Fruit fly (Drosophila melanogaster): Measurements from ENCODE around the gene Ppn.

The Ppn gene

dm6 chr3R:28540274-28541177 lies at the start of gene Ppn:
TSS of gene Ppn (minus strand) at chr3R:28540324.
- TF ChIP-seq Crg-1 (GFP tag; optimal IDR thresholded peaks at IDR 0.05) (no peak), tj (GFP tag; optimal IDR thresholded peaks at IDR 0.05) (no peak), CG14711 (tag; optimal IDR thresholded peaks at IDR 0.05) (no peak), CG7045 (GFP tag; optimal IDR thresholded peaks at IDR 0.05) (no peak), CG1620 (GFP tag; optimal IDR thresholded peaks at IDR 0.05) (no peak), Clk (GFP tag; optimal IDR thresholded peaks at IDR 0.05) (no peak), CG7101 (tag; optimal IDR thresholded peaks at IDR 0.05) (no peak)

- TF ChIP-seq CG14711 (tag; optimal IDR thresholded peaks at IDR 0.05) = no peak
- TF ChIP-seq CG5204 (GFP tag; optimal IDR thresholded peaks at IDR 0.05) = no peak
- TF ChIP-seq CG7101 (tag; optimal IDR thresholded peaks at IDR 0.05) = no peak
- no peak for TF ChIP-seq Hr96 (GFP tag; optimal IDR thresholded peaks at IDR 0.05)
- TF ChIP-seq CG33017 (tag; optimal IDR thresholded peaks at IDR 0.05) = no peak
- no peak for TF ChIP-seq CG1620 (GFP tag; optimal IDR thresholded peaks at IDR 0.05)
- no peak for TF ChIP-seq toe (GFP tag; optimal IDR thresholded peaks at IDR 0.05)
- TF ChIP-seq Mnt (GFP tag; optimal IDR thresholded peaks at IDR 0.05) = no peak
- no peak for TF ChIP-seq CG7045 (GFP tag; optimal IDR thresholded peaks at IDR 0.05)
- no peak for TF ChIP-seq Crg-1 (GFP tag; optimal IDR thresholded peaks at IDR 0.05)
- TF ChIP-seq Clk (GFP tag; optimal IDR thresholded peaks at IDR 0.05) = no peak
- no peak for TF ChIP-seq kay (GFP tag; ENCODE audit: borderline replicate concordance)
- no peak for TF ChIP-seq CG11617 (GFP tag; optimal IDR thresholded peaks at IDR 0.05)
- no peak for TF ChIP-seq ovo (GFP tag; optimal IDR thresholded peaks at IDR 0.05)
- no peak for TF ChIP-seq tj (GFP tag; optimal IDR thresholded peaks at IDR 0.05)
- TF ChIP-seq CG12768 (GFP tag; optimal IDR thresholded peaks at IDR 0.05) = no peak
These were observed 48.4 kb upstream of the Ppn start for dm6 chr3R:28588395-28589050.

dm6 chr3R:28586943-28587342 lies 46.8 kb upstream of the Ppn start:
- TF ChIP-seq CG12768 (GFP tag; optimal IDR thresholded peaks at IDR 0.05) (peak; percentile 23), ovo (GFP tag; optimal IDR thresholded peaks at IDR 0.05) (peak; percentile 29), Hr96 (GFP tag; optimal IDR thresholded peaks at IDR 0.05) (no peak), CG33017 (tag; optimal IDR thresholded peaks at IDR 0.05) (no peak), CG11617 (GFP tag; optimal IDR thresholded peaks at IDR 0.05) (peak; percentile 33), bab1 (GFP tag; optimal IDR thresholded peaks at IDR 0.05) (no peak), Clk (GFP tag; optimal IDR thresholded peaks at IDR 0.05) (no peak), tj (GFP tag; optimal IDR thresholded peaks at IDR 0.05) (no peak), CG14711 (tag; optimal IDR thresholded peaks at IDR 0.05) (no peak), toe (GFP tag; optimal IDR thresholded peaks at IDR 0.05) (no peak), pad (GFP tag; optimal IDR thresholded peaks at IDR 0.05) (peak; percentile 12), CG5204 (GFP tag; optimal IDR thresholded peaks at IDR 0.05) (no peak), CG7101 (tag; optimal IDR thresholded peaks at IDR 0.05) (peak; percentile 12), Mnt (GFP tag; optimal IDR thresholded peaks at IDR 0.05) (peak; percentile 9), cnc (optimal IDR thresholded peaks at IDR 0.05) (no peak), kay (GFP tag; ENCODE audit: borderline replicate concordance) (peak; percentile 90), CG7045 (GFP tag; optimal IDR thresholded peaks at IDR 0.05) (peak; percentile 53), CG1620 (GFP tag; optimal IDR thresholded peaks at IDR 0.05) (peak; percentile 30), cic (GFP tag; optimal IDR thresholded peaks at IDR 0.05) (no peak), Crg-1 (GFP tag; optimal IDR thresholded peaks at IDR 0.05) (peak; percentile 65)

dm6 chr3R:28586224-28586623 lies 46.1 kb upstream of the Ppn start:
- TF ChIP-seq CG33017 (tag; optimal IDR thresholded peaks at IDR 0.05) = no peak
- TF ChIP-seq CG1620 (GFP tag; optimal IDR thresholded peaks at IDR 0.05) = no peak
- no peak for TF ChIP-seq Mnt (GFP tag; optimal IDR thresholded peaks at IDR 0.05)
- TF ChIP-seq pad (GFP tag; optimal IDR thresholded peaks at IDR 0.05) = no peak
- no peak for TF ChIP-seq Crg-1 (GFP tag; optimal IDR thresholded peaks at IDR 0.05)
- TF ChIP-seq cic (GFP tag; optimal IDR thresholded peaks at IDR 0.05) = no peak
- TF ChIP-seq cnc (optimal IDR thresholded peaks at IDR 0.05) = no peak
- TF ChIP-seq CG7045 (GFP tag; optimal IDR thresholded peaks at IDR 0.05) = no peak
- no peak for TF ChIP-seq toe (GFP tag; optimal IDR thresholded peaks at IDR 0.05)
- TF ChIP-seq CG14711 (tag; optimal IDR thresholded peaks at IDR 0.05) = no peak
- no peak for TF ChIP-seq bab1 (GFP tag; optimal IDR thresholded peaks at IDR 0.05)
- no peak for TF ChIP-seq CG5204 (GFP tag; optimal IDR thresholded peaks at IDR 0.05)
- no peak for TF ChIP-seq Clk (GFP tag; optimal IDR thresholded peaks at IDR 0.05)
- TF ChIP-seq tj (GFP tag; optimal IDR thresholded peaks at IDR 0.05) = no peak
- no peak for TF ChIP-seq ovo (GFP tag; optimal IDR thresholded peaks at IDR 0.05)
- no peak for TF ChIP-seq Hr96 (GFP tag; optimal IDR thresholded peaks at IDR 0.05)
- no peak for TF ChIP-seq CG7101 (tag; optimal IDR thresholded peaks at IDR 0.05)
- no peak for TF ChIP-seq CG12768 (GFP tag; optimal IDR thresholded peaks at IDR 0.05)

dm6 chr3R:28585076-28585821 lies 45.1 kb upstream of the Ppn start, which contains the start of gene fkh:
TSS of gene fkh (minus strand) at chr3R:28585264.
- peak; percentile 91 for TF ChIP-seq CG7101 (tag; optimal IDR thresholded peaks at IDR 0.05)
- peak; percentile 98 for TF ChIP-seq cic (GFP tag; optimal IDR thresholded peaks at IDR 0.05)
- TF ChIP-seq CG14711 (tag; optimal IDR thresholded peaks at IDR 0.05) = peak; percentile 82
- peak; percentile 97 for TF ChIP-seq Mnt (GFP tag; optimal IDR thresholded peaks at IDR 0.05)
- TF ChIP-seq CG1620 (GFP tag; optimal IDR thresholded peaks at IDR 0.05) = peak; percentile 96
- peak; percentile 97 for TF ChIP-seq Clk (GFP tag; optimal IDR thresholded peaks at IDR 0.05)
- peak; percentile 92 for TF ChIP-seq CG5204 (GFP tag; optimal IDR thresholded peaks at IDR 0.05)
- peak; percentile 92 for TF ChIP-seq pad (GFP tag; optimal IDR thresholded peaks at IDR 0.05)
- peak; percentile 88 for TF ChIP-seq CG33017 (tag; optimal IDR thresholded peaks at IDR 0.05)
- no peak for TF ChIP-seq cnc (optimal IDR thresholded peaks at IDR 0.05)
- peak; percentile 98 for TF ChIP-seq CG7045 (GFP tag; optimal IDR thresholded peaks at IDR 0.05)
- peak; percentile 79 for TF ChIP-seq tj (GFP tag; optimal IDR thresholded peaks at IDR 0.05)
- TF ChIP-seq ovo (GFP tag; optimal IDR thresholded peaks at IDR 0.05) = peak; percentile 99
- peak; percentile 96 for TF ChIP-seq Hr96 (GFP tag; optimal IDR thresholded peaks at IDR 0.05)
- peak; percentile 99 for TF ChIP-seq CG12768 (GFP tag; optimal IDR thresholded peaks at IDR 0.05)
- TF ChIP-seq Crg-1 (GFP tag; optimal IDR thresholded peaks at IDR 0.05) = peak; percentile 100
- TF ChIP-seq bab1 (GFP tag; optimal IDR thresholded peaks at IDR 0.05) = no peak
- TF ChIP-seq kay (GFP tag; ENCODE audit: borderline replicate concordance) = peak; percentile 92
- TF ChIP-seq toe (GFP tag; optimal IDR thresholded peaks at IDR 0.05) = peak; percentile 87
- peak; percentile 97 for TF ChIP-seq CG11617 (GFP tag; optimal IDR thresholded peaks at IDR 0.05)

All from whole organism, adult.